Worm (Caenorhabditis elegans) whole organism, young adult: ENCODE data around the gene nhr-272.

Experiments
- F22D6.2 ChIP-seq: sonication (generic microtip); optimal IDR thresholded peaks from 2 replicates; lab custom pipeline; 2016; ENCODE audit warnings: mild to moderate bottlenecking, missing genetic modification characterization, missing compliant biosample characterization
- ccch-3 ChIP-seq: fragments of 200-800 bp; sonication (Bioruptor generic); optimal IDR thresholded peaks from 2 replicates; lab custom pipeline; 2018; ENCODE audit warnings: mild to moderate bottlenecking, missing genetic modification characterization, missing compliant biosample characterization
- chd-7 ChIP-seq: sonication (generic microtip); optimal IDR thresholded peaks from 2 replicates; lab custom pipeline; 2016; ENCODE audit warnings: mild to moderate bottlenecking, missing genetic modification characterization, moderate library complexity, missing compliant biosample characterization
- rec-8 ChIP-seq, 2 experiments: sonication (generic microtip); optimal IDR thresholded peaks; 2 replicates each; lab custom pipeline; 2016; ENCODE audit warnings: mild to moderate bottlenecking in 2 of 2, missing genetic modification characterization in 2 of 2, missing genetic modification reagents in 2 of 2, missing genotype in 2 of 2, missing biosample characterization in 1 of 2, missing compliant biosample characterization in 1 of 2, moderate library complexity in 1 of 2
- somi-1 ChIP-seq: fragments of 200-800 bp; sonication (Bioruptor generic); optimal IDR thresholded peaks from 2 replicates; lab custom pipeline; 2018; ENCODE audit warnings: mild to moderate bottlenecking, missing genetic modification characterization, missing compliant biosample characterization

ce11 chrX:12712353-12712752 lies 7.7 kb upstream of the nhr-272 start, which contains the start of gene rgs-2:
- TF ChIP-seq chd-7 (tag; lab: Kevin White, UChicago), result no peak
- no peak for TF ChIP-seq F22D6.2
- no peak for TF ChIP-seq ccch-3 (GFP tag; lab: Kevin White, UChicago)
- TF ChIP-seq somi-1 (GFP tag; lab: Kevin White, UChicago), result no peak
- no peak for TF ChIP-seq rec-8 (tag; optimal IDR thresholded peaks at IDR 0.05; lab: Kevin White, UChicago)
